Fruit fly (Drosophila melanogaster): ENCODE data around the gene Cpr65Av.

Gene Cpr65Av

DNA sequence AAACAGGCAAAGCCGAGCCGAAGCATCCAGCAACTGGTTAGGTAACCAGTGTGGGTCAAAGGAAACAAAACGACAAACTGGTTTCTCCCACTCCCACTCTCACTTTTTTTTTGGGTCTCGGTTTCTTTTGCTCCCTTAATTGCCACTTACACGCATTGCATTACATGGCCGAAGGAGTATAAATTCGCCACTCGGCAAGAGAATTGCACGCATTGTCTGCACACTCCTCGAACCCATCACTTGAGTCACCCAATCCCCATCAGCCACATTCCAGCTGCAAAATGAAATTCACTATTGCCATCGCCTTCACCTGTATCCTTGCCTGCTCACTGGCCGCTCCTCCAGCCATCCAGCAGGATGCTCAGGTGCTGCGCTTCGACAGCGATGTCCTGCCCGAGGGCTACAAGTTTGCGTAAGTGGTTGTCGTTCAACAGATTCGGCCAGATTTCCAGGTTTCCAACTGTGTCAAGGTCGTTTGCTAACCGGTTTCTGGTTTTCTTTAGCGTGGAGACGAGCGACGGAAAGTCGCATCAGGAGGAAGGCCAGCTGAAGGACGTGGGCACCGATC is 3.5 kb upstream of the Cpr65Av start, which contains the start of gene Lcp65Ad:
Gene Lcp65Ad (plus strand): TSS at position 208 of the 568 bp plus-strand sequence.
- TF ChIP-seq cic (GFP tag; optimal IDR thresholded peaks at IDR 0.05) (no peak), Hr96 (GFP tag; optimal IDR thresholded peaks at IDR 0.05) (no peak), CG7101 (tag; optimal IDR thresholded peaks at IDR 0.05) (no peak), bab1 (GFP tag; optimal IDR thresholded peaks at IDR 0.05) (no peak)

DNA sequence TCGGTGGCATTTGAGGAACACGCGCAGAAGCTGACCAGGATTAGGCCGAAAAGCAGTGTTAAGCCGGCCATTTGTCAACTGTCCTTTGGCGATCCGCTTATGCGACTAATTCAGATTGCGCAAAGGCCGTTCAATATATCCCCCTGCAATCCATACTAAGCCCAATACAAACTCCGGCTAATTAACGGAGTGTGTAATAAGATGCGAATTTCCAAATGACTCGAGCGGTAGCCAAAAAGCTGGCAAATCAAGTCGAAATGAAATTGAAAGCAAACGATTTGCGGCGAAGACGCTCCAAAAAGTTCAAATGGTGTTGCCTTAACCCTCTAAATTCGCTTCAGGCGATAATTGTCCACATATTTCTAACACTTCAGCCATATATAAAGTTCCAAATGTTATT is 2.5 kb upstream of the Cpr65Av start, which contains the start of gene Cpr65Aw:
Gene Cpr65Aw (minus strand): TSS at position 101 of the 400 bp plus-strand sequence.
- no peak for TF ChIP-seq Clk (GFP tag; optimal IDR thresholded peaks at IDR 0.05)
- TF ChIP-seq bab1 (GFP tag; optimal IDR thresholded peaks at IDR 0.05) = no peak
- no peak for TF ChIP-seq tj (GFP tag; optimal IDR thresholded peaks at IDR 0.05)
- no peak for TF ChIP-seq Hr96 (GFP tag; optimal IDR thresholded peaks at IDR 0.05)
- TF ChIP-seq ovo (GFP tag; optimal IDR thresholded peaks at IDR 0.05) = no peak
- TF ChIP-seq CG11617 (GFP tag; optimal IDR thresholded peaks at IDR 0.05) = no peak
- no peak for TF ChIP-seq CG7101 (tag; optimal IDR thresholded peaks at IDR 0.05)
- no peak for TF ChIP-seq cic (GFP tag; optimal IDR thresholded peaks at IDR 0.05)
- no peak for TF ChIP-seq kay (GFP tag; ENCODE audit: borderline replicate concordance)
- TF ChIP-seq Crg-1 (GFP tag; optimal IDR thresholded peaks at IDR 0.05) = no peak
- TF ChIP-seq CG12768 (GFP tag; optimal IDR thresholded peaks at IDR 0.05) = no peak
- TF ChIP-seq cnc (optimal IDR thresholded peaks at IDR 0.05) = no peak
- no peak for TF ChIP-seq CG33017 (tag; optimal IDR thresholded peaks at IDR 0.05)
- no peak for TF ChIP-seq CG14711 (tag; optimal IDR thresholded peaks at IDR 0.05)
- no peak for TF ChIP-seq pad (GFP tag; optimal IDR thresholded peaks at IDR 0.05)
- no peak for TF ChIP-seq CG7045 (GFP tag; optimal IDR thresholded peaks at IDR 0.05)
- TF ChIP-seq CG5204 (GFP tag; optimal IDR thresholded peaks at IDR 0.05) = no peak
- no peak for TF ChIP-seq Mnt (GFP tag; optimal IDR thresholded peaks at IDR 0.05)

DNA sequence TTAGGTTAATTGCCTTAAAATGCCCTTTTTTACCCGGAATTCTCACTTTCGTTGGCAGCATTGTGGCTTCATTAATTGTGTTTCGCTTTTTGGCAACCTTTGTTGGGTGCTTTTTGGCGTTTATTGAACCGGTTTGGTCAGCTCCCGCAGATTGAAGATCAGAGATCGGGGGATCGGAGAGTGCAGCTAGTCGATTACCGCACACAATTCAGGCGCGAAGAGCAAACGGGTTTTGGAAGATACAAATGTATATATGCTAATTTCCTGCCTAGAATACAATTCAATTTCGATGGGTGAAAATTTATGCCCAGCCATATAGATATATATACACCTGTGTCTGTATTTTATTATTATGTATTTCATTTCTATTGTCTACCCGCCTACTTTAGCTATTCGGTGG is 1.8 kb upstream of the Cpr65Av start:
- TF ChIP-seq kay (GFP tag; ENCODE audit: borderline replicate concordance) = no peak
- no peak for TF ChIP-seq Clk (GFP tag; optimal IDR thresholded peaks at IDR 0.05)
- TF ChIP-seq tj (GFP tag; optimal IDR thresholded peaks at IDR 0.05) = no peak
- TF ChIP-seq Crg-1 (GFP tag; optimal IDR thresholded peaks at IDR 0.05) = no peak
- no peak for TF ChIP-seq cnc (optimal IDR thresholded peaks at IDR 0.05)
- TF ChIP-seq pad (GFP tag; optimal IDR thresholded peaks at IDR 0.05) = no peak
- no peak for TF ChIP-seq CG12768 (GFP tag; optimal IDR thresholded peaks at IDR 0.05)
- no peak for TF ChIP-seq bab1 (GFP tag; optimal IDR thresholded peaks at IDR 0.05)
- TF ChIP-seq CG7045 (GFP tag; optimal IDR thresholded peaks at IDR 0.05) = no peak
- no peak for TF ChIP-seq Hr96 (GFP tag; optimal IDR thresholded peaks at IDR 0.05)
- no peak for TF ChIP-seq CG11617 (GFP tag; optimal IDR thresholded peaks at IDR 0.05)
- no peak for TF ChIP-seq CG1620 (GFP tag; optimal IDR thresholded peaks at IDR 0.05)
- TF ChIP-seq CG14711 (tag; optimal IDR thresholded peaks at IDR 0.05) = no peak
- no peak for TF ChIP-seq CG7101 (tag; optimal IDR thresholded peaks at IDR 0.05)
- TF ChIP-seq ovo (GFP tag; optimal IDR thresholded peaks at IDR 0.05) = no peak
- no peak for TF ChIP-seq CG5204 (GFP tag; optimal IDR thresholded peaks at IDR 0.05)
- TF ChIP-seq Mnt (GFP tag; optimal IDR thresholded peaks at IDR 0.05) = no peak

- TF ChIP-seq CG7045 (GFP tag; optimal IDR thresholded peaks at IDR 0.05) = no peak
- no peak for TF ChIP-seq pad (GFP tag; optimal IDR thresholded peaks at IDR 0.05)
- no peak for TF ChIP-seq CG5204 (GFP tag; optimal IDR thresholded peaks at IDR 0.05)
- TF ChIP-seq toe (GFP tag; optimal IDR thresholded peaks at IDR 0.05) = no peak
Observed at dm6 chr3L:6140771-6141472, 1.1 kb upstream of the Cpr65Av start.

DNA sequence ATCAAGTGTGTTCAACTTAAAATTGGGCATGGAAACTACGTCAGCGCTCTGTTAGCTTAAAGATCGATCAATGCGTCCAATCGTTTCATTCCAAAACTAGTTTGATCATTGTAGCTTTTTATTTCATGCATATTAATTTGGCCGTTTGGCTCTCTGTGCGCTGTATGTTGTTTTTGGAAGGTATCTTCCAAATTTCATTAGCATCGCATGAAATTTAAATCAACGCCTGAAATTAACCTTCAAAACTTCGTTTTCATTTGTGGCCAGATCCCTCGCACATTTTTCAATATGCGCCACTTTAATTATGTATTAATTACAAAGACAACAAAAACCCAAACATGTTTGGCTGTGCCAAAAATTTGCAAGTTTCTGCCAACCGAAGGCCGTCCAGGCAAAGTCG is 1.2 kb downstream of the Cpr65Av start:
- TF ChIP-seq ovo (GFP tag; optimal IDR thresholded peaks at IDR 0.05) = no peak
- no peak for TF ChIP-seq CG33017 (tag; optimal IDR thresholded peaks at IDR 0.05)

DNA sequence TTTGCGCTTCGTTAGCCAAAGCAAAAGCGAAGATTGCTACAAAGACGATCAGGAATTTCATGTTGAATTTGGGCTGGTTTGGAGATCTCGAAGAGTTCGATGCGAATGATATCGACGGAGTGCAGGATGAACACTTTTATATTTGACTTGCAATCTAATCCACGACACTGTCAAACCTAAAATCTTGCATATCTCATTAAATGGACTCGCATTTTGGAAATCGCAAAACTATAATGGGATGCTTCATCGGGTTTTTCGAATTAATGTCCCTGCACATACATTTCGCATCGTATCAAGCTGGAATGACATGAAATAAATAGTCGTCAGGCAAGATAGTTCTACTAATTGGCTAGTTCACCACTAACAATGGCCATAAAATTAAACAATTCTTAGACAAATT is 1.8 kb downstream of the Cpr65Av start, which contains the start of gene Lcp65Ae:
Gene Lcp65Ae (minus strand): TSS at position 101 of the 400 bp plus-strand sequence.
- no peak for TF ChIP-seq Crg-1 (GFP tag; optimal IDR thresholded peaks at IDR 0.05)
- no peak for TF ChIP-seq CG14711 (tag; optimal IDR thresholded peaks at IDR 0.05)
- TF ChIP-seq tj (GFP tag; optimal IDR thresholded peaks at IDR 0.05) = no peak
- no peak for TF ChIP-seq kay (GFP tag; ENCODE audit: borderline replicate concordance)
- no peak for TF ChIP-seq CG1620 (GFP tag; optimal IDR thresholded peaks at IDR 0.05)
- no peak for TF ChIP-seq CG12768 (GFP tag; optimal IDR thresholded peaks at IDR 0.05)
- TF ChIP-seq Clk (GFP tag; optimal IDR thresholded peaks at IDR 0.05) = no peak
- no peak for TF ChIP-seq CG33017 (tag; optimal IDR thresholded peaks at IDR 0.05)

DNA sequence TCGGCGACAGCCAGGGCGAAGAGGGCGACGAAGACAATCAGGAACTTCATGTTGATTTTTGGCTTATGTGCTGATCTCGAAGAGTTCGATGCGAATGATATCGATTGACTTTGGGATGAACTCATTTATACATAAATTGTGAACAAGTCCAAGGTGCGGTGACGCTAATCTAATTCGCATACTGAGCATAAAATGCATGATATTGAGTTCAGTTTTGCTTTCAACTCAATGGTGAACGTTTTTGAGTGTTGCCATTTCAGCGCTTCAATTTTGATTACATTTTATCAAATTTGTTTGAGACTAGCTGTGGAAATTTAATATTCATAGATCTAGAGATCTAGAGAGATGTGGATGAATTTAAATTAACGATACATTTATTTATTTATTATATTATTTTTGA is 3.1 kb downstream of the Cpr65Av start, which contains the start of gene Lcp65Af:
Gene Lcp65Af (minus strand): TSS at position 101 of the 400 bp plus-strand sequence.
- TF ChIP-seq cnc (optimal IDR thresholded peaks at IDR 0.05) = no peak
- no peak for TF ChIP-seq CG33017 (tag; optimal IDR thresholded peaks at IDR 0.05)
- no peak for TF ChIP-seq Hr96 (GFP tag; optimal IDR thresholded peaks at IDR 0.05)
- no peak for TF ChIP-seq CG7045 (GFP tag; optimal IDR thresholded peaks at IDR 0.05)
- TF ChIP-seq kay (GFP tag; ENCODE audit: borderline replicate concordance) = no peak
- TF ChIP-seq cic (GFP tag; optimal IDR thresholded peaks at IDR 0.05) = no peak
- TF ChIP-seq CG5204 (GFP tag; optimal IDR thresholded peaks at IDR 0.05) = no peak
